Fruit fly (Drosophila melanogaster): ENCODE results near the gene CG31248.

CG31248 gene

dm6 chr3R:7112977-7113376 is 16.1 kb upstream of the CG31248 start (continued):
- TF ChIP-seq grau (tag; optimal IDR thresholded peaks at IDR 0.05), result no peak
- TF ChIP-seq CG12769 (tag; optimal IDR thresholded peaks at IDR 0.05), result peak; percentile 82
- TF ChIP-seq Vsx1 (GFP tag; optimal IDR thresholded peaks at IDR 0.05), result no peak
- TF ChIP-seq CG7839 (tag; optimal IDR thresholded peaks at IDR 0.05), result no peak
- no peak for TF ChIP-seq otp (GFP tag; IDR thresholded peaks at IDR 0.05)
- no peak for TF ChIP-seq NFAT (GFP tag; IDR thresholded peaks at IDR 0.05)
- TF ChIP-seq CG17186 (GFP tag; optimal IDR thresholded peaks at IDR 0.05), result no peak
- peak; percentile 47 for TF ChIP-seq Deaf1 (tag; optimal IDR thresholded peaks at IDR 0.05)
- TF ChIP-seq zen (tag; optimal IDR thresholded peaks at IDR 0.05), result no peak
- TF ChIP-seq CG4282 (GFP tag; optimal IDR thresholded peaks at IDR 0.05), result no peak
- no peak for TF ChIP-seq gcm2 (GFP tag; optimal IDR thresholded peaks at IDR 0.05)
- no peak for TF ChIP-seq Awh (GFP tag; IDR thresholded peaks at IDR 0.05)
- no peak for TF ChIP-seq Nf-YC (tag; optimal IDR thresholded peaks at IDR 0.05)
- no peak for TF ChIP-seq psq (GFP tag; optimal IDR thresholded peaks at IDR 0.05)
- no peak for TF ChIP-seq CG9437 (GFP tag; optimal IDR thresholded peaks at IDR 0.05)
- no peak for TF ChIP-seq odd (GFP tag; optimal IDR thresholded peaks at IDR 0.05)
- peak; percentile 72; the same call in 2 of the 3 replicates for TF ChIP-seq z (GFP tag; IDR thresholded peaks at IDR 0.05)
- TF ChIP-seq cg (GFP tag; optimal IDR thresholded peaks at IDR 0.05), result peak; percentile 35
- TF ChIP-seq CG16813 (GFP tag; IDR thresholded peaks at IDR 0.05; ENCODE audit: partially characterized antibody), result no peak
- no peak for TF ChIP-seq sqz (GFP tag; optimal IDR thresholded peaks at IDR 0.05)
- TF ChIP-seq CG13424 (tag; optimal IDR thresholded peaks at IDR 0.05), result no peak

DNA sequence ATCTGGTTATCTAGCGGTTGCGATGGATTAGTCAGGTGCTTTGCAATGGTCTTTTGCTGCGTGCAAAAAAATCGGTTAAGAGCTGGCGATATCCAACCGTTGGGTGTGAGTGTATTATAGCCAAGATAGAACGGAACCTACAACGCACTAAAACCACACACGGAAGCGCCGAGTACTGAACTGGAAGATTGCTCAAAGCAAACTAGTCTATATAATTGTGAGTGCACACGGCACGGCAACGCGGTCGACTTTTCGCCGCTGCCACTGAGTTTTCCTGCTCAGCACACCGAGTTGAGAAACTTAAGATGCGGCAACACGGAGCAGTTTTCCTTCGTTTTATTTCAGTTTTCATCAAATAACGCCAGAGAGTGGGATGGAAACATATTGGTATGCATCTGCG is 12.6 kb upstream of the CG31248 start:
- peak; percentile 7 for TF ChIP-seq CG11504 (tag; optimal IDR thresholded peaks at IDR 0.05)
- TF ChIP-seq amos (GFP tag; IDR thresholded peaks at IDR 0.05; ENCODE audit: partially characterized antibody), result peak; percentile 15; the same call in 1 of the 2 replicates
- peak; percentile 99 for TF ChIP-seq MTF-1 (GFP tag; optimal IDR thresholded peaks at IDR 0.05; ENCODE audit: borderline replicate concordance)
- TF ChIP-seq zen2 (GFP tag; IDR thresholded peaks at IDR 0.05; ENCODE audit: partially characterized antibody), result 0 out of 3 replicates have a peak, but pooled peaks have one; percentile 28
- no peak for TF ChIP-seq CG34224 (GFP tag; IDR thresholded peaks at IDR 0.05; ENCODE audit: partially characterized antibody)
- peak; percentile 80 for TF ChIP-seq z (GFP tag; IDR thresholded peaks at IDR 0.05)
- TF ChIP-seq unpg (GFP tag; optimal IDR thresholded peaks at IDR 0.05), result no peak
- no peak for TF ChIP-seq HLH3B (GFP tag; IDR thresholded peaks at IDR 0.05)
- no peak for TF ChIP-seq CG14965 (GFP tag; optimal IDR thresholded peaks at IDR 0.05; ENCODE audit: borderline replicate concordance)
- peak; percentile 61 for TF ChIP-seq Ets65A (GFP tag)
- no peak for TF ChIP-seq dm (GFP tag; optimal IDR thresholded peaks at IDR 0.05)

DNA sequence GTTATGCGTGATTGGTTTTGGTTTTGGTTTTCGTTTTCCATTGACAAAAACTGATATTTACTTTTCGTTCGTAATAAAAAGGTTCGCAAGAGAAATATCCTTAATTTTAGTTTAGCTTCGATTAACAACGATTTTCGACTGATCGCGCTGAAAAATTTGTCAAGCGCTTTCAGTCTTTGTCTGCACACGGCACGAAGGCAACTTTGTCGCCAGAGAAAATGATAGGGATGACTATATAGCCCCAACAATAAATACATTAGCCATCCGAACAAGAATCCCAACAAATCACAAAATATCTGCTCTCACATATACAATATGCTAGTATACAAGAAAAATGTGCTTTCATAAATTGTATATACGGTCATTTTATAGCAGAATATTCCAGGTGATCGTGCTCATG is 11.5 kb upstream of the CG31248 start, which contains the start of gene Mlp84B:
Gene Mlp84B, minus strand, starts transcription at position 143 of the 400 bp plus-strand sequence.
- TF ChIP-seq tna (GFP tag; IDR thresholded peaks at IDR 0.05; ENCODE audit: partially characterized antibody) (no peak), sd (tag; optimal IDR thresholded peaks at IDR 0.05) (peak; percentile 11), inv (GFP tag; IDR thresholded peaks at IDR 0.05; ENCODE audit: partially characterized antibody) (no peak), MTF-1 (GFP tag; optimal IDR thresholded peaks at IDR 0.05; ENCODE audit: borderline replicate concordance) (peak; percentile 98), CG12769 (tag; optimal IDR thresholded peaks at IDR 0.05) (peak; percentile 55)

Measured in whole organism, embryonic.